Fruit fly (Drosophila melanogaster) whole organism, embryonic: ENCODE data around the gene Wdr33.
A peak's percentile ranks its signal among the peaks of the same experiment; 100 is the strongest.

Experiments
- Bdp1 ChIP-seq: fragments of 200-800 bp; sonication (Bioruptor generic); optimal IDR thresholded peaks from 3 replicates; lab custom pipeline; 2016; ENCODE audit warnings: missing biosample characterization, missing genetic modification characterization
- CG10462 ChIP-seq: fragments of 200-800 bp; sonication (Bioruptor generic); optimal IDR thresholded peaks from 2 replicates; lab custom pipeline; 2016; ENCODE audit warnings: missing biosample characterization, missing genetic modification characterization
- CG11085 ChIP-seq: fragments of 200-800 bp; sonication (Bioruptor generic); IDR thresholded peaks from 2 replicates; pipeline ENCODE4 v1.3.6; 2022; ENCODE audit warnings: missing biosample characterization, missing genetic modification characterization
- CG12104 ChIP-seq: fragments of 200-800 bp; sonication (Bioruptor generic); optimal IDR thresholded peaks from 3 replicates; lab custom pipeline; 2016; ENCODE audit warnings: missing biosample characterization, missing genetic modification characterization
- CG12744 ChIP-seq: fragments of 200-800 bp; sonication (Bioruptor generic); optimal IDR thresholded peaks from 2 replicates; lab custom pipeline; 2016; ENCODE audit warnings: missing biosample characterization, missing genetic modification characterization
- CG14441 ChIP-seq: fragments of 200-800 bp; sonication (Bioruptor generic); IDR thresholded peaks from 2 replicates; pipeline ENCODE4 v1.3.6; 2022; ENCODE audit warnings: missing biosample characterization, missing genetic modification characterization
- CG18011 ChIP-seq: fragments of 200-800 bp; sonication (Bioruptor generic); optimal IDR thresholded peaks from 2 replicates; lab custom pipeline; 2017; ENCODE audit warnings: missing biosample characterization, missing genetic modification characterization, mild to moderate bottlenecking, moderate library complexity, missing genotype
- CG18764 ChIP-seq: fragments of 200-800 bp; sonication (Bioruptor generic); optimal IDR thresholded peaks from 3 replicates; lab custom pipeline; 2016; ENCODE audit warnings: missing biosample characterization, missing genetic modification characterization
- CG30403 ChIP-seq: fragments of 200-800 bp; sonication (Bioruptor generic); optimal IDR thresholded peaks from 3 replicates; lab custom pipeline; 2016; ENCODE audit warnings: missing biosample characterization, missing genetic modification characterization
- CG30431 ChIP-seq: fragments of 200-800 bp; sonication (Bioruptor generic); optimal IDR thresholded peaks from 2 replicates; lab custom pipeline; 2017; ENCODE audit warnings: missing biosample characterization, missing genetic modification characterization
- CG5180 ChIP-seq: fragments of 200-800 bp; sonication (Bioruptor generic); optimal IDR thresholded peaks from 3 replicates; lab custom pipeline; 2017; ENCODE audit warnings: missing biosample characterization, missing genetic modification characterization, mild to moderate bottlenecking, moderate library complexity, missing genetic modification reagents
- CG9437 ChIP-seq: fragments of 200-800 bp; sonication (Bioruptor generic); optimal IDR thresholded peaks from 2 replicates; lab custom pipeline; 2018; ENCODE audit warnings: missing biosample characterization, mild to moderate bottlenecking, missing genetic modification characterization
- CG9797 ChIP-seq: fragments of 200-800 bp; sonication (Bioruptor generic); optimal IDR thresholded peaks from 3 replicates; lab custom pipeline; 2018; ENCODE audit warnings: missing biosample characterization, mild to moderate bottlenecking, missing genetic modification characterization
- CG9817 ChIP-seq: fragments of 200-800 bp; sonication (Bioruptor generic); optimal IDR thresholded peaks from 2 replicates; lab custom pipeline; 2018; ENCODE audit warnings: missing biosample characterization, mild to moderate bottlenecking, missing genetic modification characterization, moderate library complexity
- Camta ChIP-seq: fragments of 200-800 bp; sonication (Bioruptor generic); optimal IDR thresholded peaks from 2 replicates; lab custom pipeline; 2016; ENCODE audit warnings: missing biosample characterization, missing genetic modification characterization
- CoRest ChIP-seq: fragments of 200-800 bp; sonication (Bioruptor generic); optimal IDR thresholded peaks from 3 replicates; lab custom pipeline; 2018; ENCODE audit warnings: missing biosample characterization, mild to moderate bottlenecking, missing genetic modification characterization, moderate library complexity
- Doc2 ChIP-seq: fragments of 200-800 bp; sonication (Bioruptor generic); IDR thresholded peaks from 2 replicates; pipeline ENCODE4 v1.3.6; 2022; ENCODE audit warnings: missing biosample characterization, missing genetic modification characterization
- Eip74EF ChIP-seq, 2 experiments: fragments of 200-800 bp in 1 of 2; fragments of >200 bp in 1 of 2; sonication (Bioruptor generic) in 1 of 2; optimal IDR thresholded peaks; 2 replicates each; lab custom pipeline; 2017 to 2019; ENCODE audit warnings: missing biosample characterization in 2 of 2, missing genetic modification characterization in 2 of 2, mild to moderate bottlenecking in 1 of 2, moderate library complexity in 1 of 2
- Fer1 ChIP-seq: fragments of 200-800 bp; sonication (Bioruptor generic); optimal IDR thresholded peaks from 2 replicates; lab custom pipeline; 2017; ENCODE audit warnings: missing biosample characterization, mild to moderate bottlenecking, missing genetic modification characterization
- HLH4C ChIP-seq: fragments of 200-800 bp; sonication (Bioruptor generic); IDR thresholded peaks from 3 replicates; pipeline ENCODE4 v1.3.6; 2022; ENCODE audit warnings: missing biosample characterization, missing genetic modification characterization; ENCODE audit not compliant: partially characterized antibody
- HmgZ ChIP-seq: fragments of 200-800 bp; sonication (Bioruptor generic); optimal IDR thresholded peaks from 2 replicates; lab custom pipeline; 2018; ENCODE audit warnings: missing biosample characterization, mild to moderate bottlenecking, missing genetic modification characterization
- Hmr ChIP-seq: fragments of 200-800 bp; sonication (Bioruptor generic); optimal IDR thresholded peaks from 3 replicates; lab custom pipeline; 2017; ENCODE audit warnings: mild to moderate bottlenecking, missing biosample characterization, missing genetic modification reagents, missing genetic modification characterization
- Hr51 ChIP-seq, 2 experiments: fragments of 200-800 bp; sonication (Bioruptor generic); optimal IDR thresholded peaks; 2 replicates in 1 of 2; 3 replicates in 1 of 2; lab custom pipeline; 2016 to 2018; ENCODE audit warnings: missing biosample characterization in 2 of 2, missing genetic modification characterization in 2 of 2, mild to moderate bottlenecking in 1 of 2, moderate library complexity in 1 of 2
- Mad ChIP-seq: fragments of 200-800 bp; sonication (Bioruptor generic); optimal IDR thresholded peaks from 2 replicates; lab custom pipeline; 2016; ENCODE audit warnings: missing biosample characterization, missing genetic modification characterization
- Meics ChIP-seq: fragments of 200-800 bp; sonication (Bioruptor generic); optimal IDR thresholded peaks from 2 replicates; lab custom pipeline; 2017; ENCODE audit warnings: missing biosample characterization, mild to moderate bottlenecking, missing genetic modification characterization
- NC2α ChIP-seq: fragments of 200-800 bp; sonication (Bioruptor generic); optimal IDR thresholded peaks from 2 replicates; lab custom pipeline; 2016; ENCODE audit warnings: missing biosample characterization, missing genetic modification characterization
- Nf-YC ChIP-seq: fragments of 200-800 bp; optimal IDR thresholded peaks from 3 replicates; lab custom pipeline; 2019; ENCODE audit warnings: missing biosample characterization, mild to moderate bottlenecking, missing genetic modification characterization, moderate library complexity
- NfI ChIP-seq: fragments of 200-800 bp; sonication (Bioruptor generic); optimal IDR thresholded peaks from 3 replicates; lab custom pipeline; 2018; ENCODE audit warnings: missing biosample characterization, mild to moderate bottlenecking, missing genetic modification characterization, moderate library complexity
- Tbp ChIP-seq: fragments of >200 bp; optimal IDR thresholded peaks from 2 replicates; lab custom pipeline; 2018; ENCODE audit warnings: missing biosample characterization, missing genetic modification characterization
- Trl ChIP-seq, 3 experiments: fragments of >200 bp in 2 of 3; fragments of 200-800 bp in 1 of 3; sonication (Bioruptor generic) in 1 of 3; optimal IDR thresholded peaks; 2 replicates in 1 of 3; 3 replicates in 2 of 3; lab custom pipeline; 2016 to 2017; ENCODE audit warnings: missing biosample characterization in 1 of 3, missing genetic modification characterization in 1 of 3
- Xrp1 ChIP-seq: fragments of 200-800 bp; sonication (Bioruptor generic); IDR thresholded peaks from 2 replicates; pipeline ENCODE4 v1.3.6; 2022; ENCODE audit warnings: missing biosample characterization, missing genetic modification characterization
- ab ChIP-seq: fragments of 200-800 bp; sonication (Bioruptor generic); optimal IDR thresholded peaks from 2 replicates; lab custom pipeline; 2016; ENCODE audit warnings: missing biosample characterization, missing genetic modification characterization
- cato ChIP-seq: fragments of 200-800 bp; sonication (Bioruptor generic); optimal IDR thresholded peaks from 2 replicates; lab custom pipeline; 2016; ENCODE audit warnings: missing biosample characterization, missing genetic modification characterization, borderline replicate concordance
- chif ChIP-seq, 2 experiments: fragments of 200-800 bp; sonication (Bioruptor generic); optimal IDR thresholded peaks; 3 replicates each; lab custom pipeline; 2016; ENCODE audit warnings: missing biosample characterization in 2 of 2, missing genetic modification characterization in 2 of 2
- disco-r ChIP-seq: fragments of 200-800 bp; sonication (Bioruptor generic); optimal IDR thresholded peaks from 2 replicates; lab custom pipeline; 2016; ENCODE audit warnings: missing biosample characterization, missing genetic modification characterization
- dpn ChIP-seq, 2 experiments: fragments of 200-800 bp; sonication (Bioruptor generic); optimal IDR thresholded peaks; 3 replicates each; lab custom pipeline; 2016; ENCODE audit warnings: missing biosample characterization in 2 of 2, missing genetic modification characterization in 2 of 2
- esg ChIP-seq: fragments of 200-800 bp; sonication (Bioruptor generic); conservative IDR thresholded peaks from 2 replicates; pipeline ENCODE4 v1.3.6; 2022; ENCODE audit warnings: missing biosample characterization, missing genetic modification characterization
- fd3F ChIP-seq: fragments of 200-800 bp; sonication (Bioruptor generic); optimal IDR thresholded peaks from 2 replicates; lab custom pipeline; 2018; ENCODE audit warnings: missing biosample characterization, mild to moderate bottlenecking, missing genetic modification characterization, moderate library complexity
- fd96Cb ChIP-seq: fragments of 200-800 bp; sonication (Bioruptor generic); optimal IDR thresholded peaks from 2 replicates; lab custom pipeline; 2018; ENCODE audit warnings: missing biosample characterization, mild to moderate bottlenecking, missing genetic modification characterization, moderate library complexity
- grn ChIP-seq: fragments of 200-800 bp; sonication (Bioruptor generic); optimal IDR thresholded peaks from 3 replicates; lab custom pipeline; 2017; ENCODE audit warnings: missing biosample characterization, missing genetic modification characterization
- jigr1 ChIP-seq: fragments of 200-800 bp; sonication (Bioruptor generic); IDR thresholded peaks from 3 replicates; pipeline ENCODE4 v1.3.6; 2022; ENCODE audit warnings: missing biosample characterization, missing genetic modification characterization
- lab ChIP-seq: fragments of 200-800 bp; sonication (Bioruptor generic); optimal IDR thresholded peaks from 3 replicates; lab custom pipeline; 2017; ENCODE audit warnings: missing biosample characterization, missing genetic modification characterization, mild to moderate bottlenecking, moderate library complexity, missing genetic modification reagents
- org-1 ChIP-seq: fragments of 200-800 bp; sonication (Bioruptor generic); optimal IDR thresholded peaks from 2 replicates; lab custom pipeline; 2017; ENCODE audit warnings: missing biosample characterization, missing genetic modification characterization
- psq ChIP-seq: fragments of 200-800 bp; sonication (Bioruptor generic); optimal IDR thresholded peaks from 2 replicates; lab custom pipeline; 2017; ENCODE audit warnings: missing biosample characterization, missing genetic modification characterization
- repo ChIP-seq: fragments of 200-800 bp; sonication (Bioruptor generic); optimal IDR thresholded peaks from 2 replicates; lab custom pipeline; 2016; ENCODE audit warnings: missing biosample characterization, missing genetic modification characterization
- slbo ChIP-seq: fragments of 200-800 bp; sonication (Bioruptor generic); IDR thresholded peaks from 2 replicates; pipeline ENCODE4 v1.3.6; 2022; ENCODE audit warnings: missing biosample characterization, missing genetic modification characterization
- sob ChIP-seq: fragments of 200-800 bp; sonication (Bioruptor generic); IDR thresholded peaks from 2 replicates; pipeline ENCODE4 v1.3.6; 2022; ENCODE audit warnings: missing biosample characterization, missing genetic modification characterization
- wdn ChIP-seq: fragments of 200-800 bp; sonication (Bioruptor generic); IDR thresholded peaks from 2 replicates; pipeline ENCODE4 v1.3.6; 2022; ENCODE audit warnings: missing biosample characterization, missing genetic modification characterization
- zfh1 ChIP-seq: fragments of 200-800 bp; sonication (Bioruptor generic); IDR thresholded peaks from 3 replicates; pipeline ENCODE4 v1.3.6; 2022; ENCODE audit warnings: missing biosample characterization, missing genetic modification characterization

Wdr33 gene

dm6 chr3R:5622985-5623630, 37.3 kb upstream of the Wdr33 start (continued):
- peak; percentile 59 for TF ChIP-seq NfI
- peak; percentile 66 for TF ChIP-seq psq
- peak; percentile 79 for TF ChIP-seq Camta
- TF ChIP-seq Bdp1 (GFP tag; lab: Kevin White, UChicago): peak; percentile 65
- TF ChIP-seq grn: peak; percentile 70
- peak; percentile 60 for TF ChIP-seq CG5180 (GFP tag; lab: Kevin White, UChicago)
- TF ChIP-seq wdn (GFP tag; lab: Robert Waterston, UW): no peak
- TF ChIP-seq Fer1 (GFP tag; lab: Kevin White, UChicago): peak; percentile 81
- peak; percentile 92 for TF ChIP-seq lab (GFP tag; lab: Kevin White, UChicago)
- TF ChIP-seq CG9437 (GFP tag; lab: Kevin White, UChicago): peak; percentile 37
- no peak for TF ChIP-seq CG14441 (GFP tag; lab: Robert Waterston, UW)
- TF ChIP-seq CG12744 (GFP tag; lab: Kevin White, UChicago): peak; percentile 15
- peak; percentile 64 to 67 for TF ChIP-seq chif (GFP tag; optimal IDR thresholded peaks at IDR 0.05; lab: Kevin White, UChicago)
- peak; percentile 48 for TF ChIP-seq disco-r
- peak; percentile 47 to 72 for TF ChIP-seq dpn (GFP tag; optimal IDR thresholded peaks at IDR 0.05; lab: Kevin White, UChicago)
- no peak for TF ChIP-seq jigr1
- peak; percentile 71 for TF ChIP-seq fd3F (GFP tag; lab: Kevin White, UChicago)
- no peak for TF ChIP-seq Trl (optimal IDR thresholded peaks at IDR 0.05; lab: Kevin White, UChicago)
- peak; percentile 85 for TF ChIP-seq Trl (GFP tag; optimal IDR thresholded peaks at IDR 0.05; lab: Kevin White, UChicago)
- peak; percentile 70 for TF ChIP-seq CG18764 (GFP tag; lab: Kevin White, UChicago)
- peak; percentile 86 for TF ChIP-seq Hmr (GFP tag; lab: Kevin White, UChicago)
- TF ChIP-seq Doc2: no peak
- peak; percentile 44 to 66 for TF ChIP-seq Hr51 (GFP tag; optimal IDR thresholded peaks at IDR 0.05; lab: Kevin White, UChicago)
- TF ChIP-seq CG30403 (GFP tag; lab: Kevin White, UChicago): peak; percentile 42
- TF ChIP-seq CoRest (tag; lab: Kevin White, UChicago): peak; percentile 58
- TF ChIP-seq HLH4C (GFP tag; lab: Robert Waterston, UW): no peak
- TF ChIP-seq CG18011 (GFP tag; lab: Kevin White, UChicago): peak; percentile 32
- no peak for TF ChIP-seq CG11085 (GFP tag; lab: Robert Waterston, UW)
- TF ChIP-seq Mad: peak; percentile 64
- no peak for TF ChIP-seq Xrp1
- peak; percentile 54 for TF ChIP-seq cato (GFP tag; lab: Kevin White, UChicago)
- peak; percentile 43 for TF ChIP-seq Nf-YC (tag; lab: Kevin White, UChicago)
- TF ChIP-seq CG30431 (GFP tag; lab: Kevin White, UChicago): no peak
- TF ChIP-seq ab (GFP tag; lab: Kevin White, UChicago): no peak
- TF ChIP-seq sob: no peak
- peak; percentile 75 for TF ChIP-seq repo (GFP tag; lab: Kevin White, UChicago)
- TF ChIP-seq CG9797 (GFP tag; lab: Kevin White, UChicago): peak; percentile 1
- TF ChIP-seq NC2α (GFP tag; lab: Kevin White, UChicago): peak; percentile 82
- TF ChIP-seq esg (GFP tag; lab: Robert Waterston, UW): no peak
- no peak for TF ChIP-seq Tbp (GFP tag; lab: Kevin White, UChicago)
- TF ChIP-seq Meics (GFP tag; lab: Kevin White, UChicago): peak; percentile 78
- TF ChIP-seq Eip74EF (GFP tag; optimal IDR thresholded peaks at IDR 0.05; lab: Kevin White, UChicago): peak in 1 of 2 experiments; percentile 34
- TF ChIP-seq CG10462 (GFP tag; lab: Kevin White, UChicago): peak; percentile 64
- TF ChIP-seq CG9817: peak; percentile 42
- no peak for TF ChIP-seq slbo (GFP tag; lab: Robert Waterston, UW)
- TF ChIP-seq zfh1 (GFP tag; lab: Robert Waterston, UW): no peak
- peak; percentile 69 for TF ChIP-seq org-1
- TF ChIP-seq CG12104 (GFP tag; lab: Kevin White, UChicago): peak; percentile 34
- peak; percentile 89 for TF ChIP-seq HmgZ
- peak; percentile 55 for TF ChIP-seq fd96Cb (tag; lab: Kevin White, UChicago)
